Fruit fly (Drosophila melanogaster): ENCODE results near the gene Mkrn1.

The Mkrn1 gene

dm6 chr3L:21568848-21569372, 35.4 kb upstream of the Mkrn1 start, which contains the start of the genes CRIF and SMC5 (continued):
- TF ChIP-seq Oli (tag; optimal IDR thresholded peaks at IDR 0.05): peak; percentile 56
- peak; percentile 40 for TF ChIP-seq Atf3 (GFP tag; optimal IDR thresholded peaks at IDR 0.05)
- TF ChIP-seq CG7928 (GFP tag; optimal IDR thresholded peaks at IDR 0.05): peak; percentile 11
- TF ChIP-seq Ssrp (tag; optimal IDR thresholded peaks at IDR 0.05): peak; percentile 73
- TF ChIP-seq BtbVII (GFP tag; optimal IDR thresholded peaks at IDR 0.05): no peak
- peak; percentile 95 for TF ChIP-seq CG30020 (tag; optimal IDR thresholded peaks at IDR 0.05)
- peak in 1 of 3 experiments; percentile 72 for TF ChIP-seq Stat92E (GFP tag; optimal IDR thresholded peaks at IDR 0.05)
- TF ChIP-seq CG17328 (GFP tag; IDR thresholded peaks at IDR 0.05): peak; percentile 37; the same call in 1 of the 2 replicates
- TF ChIP-seq CG7357 (GFP tag; IDR thresholded peaks at IDR 0.05): peak; percentile 62; the same call in 2 of the 3 replicates
- TF ChIP-seq shn (GFP tag; optimal IDR thresholded peaks at IDR 0.05): peak; percentile 62
- peak; percentile 52 for TF ChIP-seq CG7786 (GFP tag; optimal IDR thresholded peaks at IDR 0.05)
- TF ChIP-seq her (GFP tag; optimal IDR thresholded peaks at IDR 0.05): peak; percentile 43
- peak; percentile 70 for TF ChIP-seq CG2116 (GFP tag; optimal IDR thresholded peaks at IDR 0.05)
- peak; percentile 49 for TF ChIP-seq trem (tag; optimal IDR thresholded peaks at IDR 0.05)
- TF ChIP-seq p53 (GFP tag; optimal IDR thresholded peaks at IDR 0.05): peak; percentile 48
- peak; percentile 76 for TF ChIP-seq pho (GFP tag; optimal IDR thresholded peaks at IDR 0.05)
- peak; percentile 94 for TF ChIP-seq CG17802 (tag; optimal IDR thresholded peaks at IDR 0.05)
- peak; percentile 79 for TF ChIP-seq CG12659 (GFP tag; optimal IDR thresholded peaks at IDR 0.05)
- peak; percentile 14 for TF ChIP-seq CG6654 (GFP tag; optimal IDR thresholded peaks at IDR 0.05)
- TF ChIP-seq crc (GFP tag; optimal IDR thresholded peaks at IDR 0.05): no peak
- 0 out of 4 replicates have a peak, but pooled peaks have one; percentile 51 for TF ChIP-seq Dll (GFP tag; IDR thresholded peaks at IDR 0.05; ENCODE audit: partially characterized antibody)
- peak; percentile 84 for TF ChIP-seq CoRest (tag; optimal IDR thresholded peaks at IDR 0.05)
- no peak for TF ChIP-seq ac (GFP tag; optimal IDR thresholded peaks at IDR 0.05)
- peak; percentile 69 for TF ChIP-seq CG9609 (GFP tag; optimal IDR thresholded peaks at IDR 0.05)
- peak; percentile 50 for TF ChIP-seq pum (GFP tag; optimal IDR thresholded peaks at IDR 0.05)
- TF ChIP-seq CG18599 (GFP tag; optimal IDR thresholded peaks at IDR 0.05): no peak
- peak; percentile 18 for TF ChIP-seq CG18011 (GFP tag; optimal IDR thresholded peaks at IDR 0.05)
- TF ChIP-seq CG14014 (GFP tag; IDR thresholded peaks at IDR 0.05): peak; percentile 52; the same call in 1 of the 2 replicates
- TF ChIP-seq CG15601 (tag; optimal IDR thresholded peaks at IDR 0.05): peak; percentile 68
- TF ChIP-seq E2f1 (GFP tag; IDR thresholded peaks at IDR 0.05): peak; percentile 44; the same call in 1 of the 2 replicates
- TF ChIP-seq CG3847 (GFP tag; IDR thresholded peaks at IDR 0.05): peak; percentile 63
- peak; percentile 59; the same call in 2 of the 3 replicates for TF ChIP-seq tgo (GFP tag; IDR thresholded peaks at IDR 0.05)
- TF ChIP-seq chm (GFP tag; IDR thresholded peaks at IDR 0.05): peak; percentile 49; the same call in 1 of the 2 replicates
- TF ChIP-seq Dbx (GFP tag; IDR thresholded peaks at IDR 0.05): 0 out of 3 replicates have a peak, but pooled peaks have one; percentile 45
- TF ChIP-seq CG10147 (GFP tag; optimal IDR thresholded peaks at IDR 0.05): peak; percentile 67
- peak; percentile 60 for TF ChIP-seq CG4404 (GFP tag; IDR thresholded peaks at IDR 0.05)
- peak; percentile 32 for TF ChIP-seq al (GFP tag; IDR thresholded peaks at IDR 0.05)
- TF ChIP-seq CG9876 (GFP tag; optimal IDR thresholded peaks at IDR 0.05): peak; percentile 48
- TF ChIP-seq CG12942 (GFP tag; optimal IDR thresholded peaks at IDR 0.05): peak; percentile 62
- TF ChIP-seq row (GFP tag; IDR thresholded peaks at IDR 0.05): peak; percentile 94
- TF ChIP-seq Bteb2 (GFP tag; optimal IDR thresholded peaks at IDR 0.05): peak; percentile 73
- TF ChIP-seq CG8388 (GFP tag; optimal IDR thresholded peaks at IDR 0.05): peak; percentile 46
- TF ChIP-seq mam (GFP tag; optimal IDR thresholded peaks at IDR 0.05): peak; percentile 82
- TF ChIP-seq dan (GFP tag; IDR thresholded peaks at IDR 0.05): no peak
- peak; percentile 42 for TF ChIP-seq HmgZ (tag; optimal IDR thresholded peaks at IDR 0.05)
- TF ChIP-seq CG4730 (GFP tag; IDR thresholded peaks at IDR 0.05): no peak
- peak; percentile 47 for TF ChIP-seq exex (tag; optimal IDR thresholded peaks at IDR 0.05)
- peak; percentile 7 for TF ChIP-seq CG9797 (GFP tag; optimal IDR thresholded peaks at IDR 0.05)
- peak; percentile 73 for TF ChIP-seq Abd-B (GFP tag; optimal IDR thresholded peaks at IDR 0.05)
- TF ChIP-seq CG17829 (tag; optimal IDR thresholded peaks at IDR 0.05): peak; percentile 67

Measured in whole organism, embryonic.